Fruit fly (Drosophila melanogaster) whole organism, embryonic: ENCODE results near the gene Cypl.

ENCODE experiments used
- Antp ChIP-seq: fragments of 200-800 bp; sonication (Bioruptor generic); optimal IDR thresholded peaks from 3 replicates; lab custom pipeline; 2016; ENCODE audit warnings: missing biosample characterization, missing genetic modification characterization
- BEAF-32 ChIP-seq: fragments of 200-800 bp; sonication (Bioruptor generic); optimal IDR thresholded peaks from 3 replicates; lab custom pipeline; 2017; ENCODE audit warnings: missing biosample characterization, missing genetic modification characterization, mild to moderate bottlenecking, moderate library complexity, missing genetic modification reagents
- CG10274 ChIP-seq: fragments of 200-800 bp; sonication (Bioruptor generic); optimal IDR thresholded peaks from 3 replicates; lab custom pipeline; 2017; ENCODE audit warnings: missing biosample characterization, mild to moderate bottlenecking, missing genetic modification characterization
- CG10321 ChIP-seq: fragments of 200-800 bp; sonication (Bioruptor generic); IDR thresholded peaks from 2 replicates; pipeline ENCODE4 v1.3.6; 2022; ENCODE audit warnings: missing biosample characterization, missing genetic modification characterization
- CG11456 ChIP-seq: fragments of 200-800 bp; sonication (Bioruptor generic); IDR thresholded peaks from 3 replicates; pipeline ENCODE4 v1.3.6; 2022; ENCODE audit warnings: missing biosample characterization, missing genetic modification characterization
- CG12299 ChIP-seq: fragments of 200-800 bp; sonication (Bioruptor generic); optimal IDR thresholded peaks from 2 replicates; lab custom pipeline; 2018; ENCODE audit warnings: missing biosample characterization, mild to moderate bottlenecking, missing genetic modification characterization
- CG16863 ChIP-seq: fragments of 200-800 bp; sonication (Bioruptor generic); optimal IDR thresholded peaks from 3 replicates; lab custom pipeline; 2016; ENCODE audit warnings: missing biosample characterization, missing genetic modification characterization
- CG17361 ChIP-seq: fragments of 200-800 bp; sonication (Bioruptor generic); IDR thresholded peaks from 3 replicates; pipeline ENCODE4 v1.3.6; 2022; ENCODE audit warnings: missing biosample characterization, missing genetic modification characterization
- CG17568 ChIP-seq: fragments of 200-800 bp; sonication (Bioruptor generic); optimal IDR thresholded peaks from 2 replicates; lab custom pipeline; 2018; ENCODE audit warnings: missing biosample characterization, mild to moderate bottlenecking, missing genetic modification characterization, moderate library complexity
- CG18619 ChIP-seq: fragments of 200-800 bp; sonication (Bioruptor generic); optimal IDR thresholded peaks from 3 replicates; lab custom pipeline; 2017; ENCODE audit warnings: missing biosample characterization, mild to moderate bottlenecking, missing genetic modification characterization
- CG18764 ChIP-seq: fragments of 200-800 bp; sonication (Bioruptor generic); optimal IDR thresholded peaks from 3 replicates; lab custom pipeline; 2016; ENCODE audit warnings: missing biosample characterization, missing genetic modification characterization
- CG2116 ChIP-seq: fragments of 200-800 bp; sonication (Bioruptor generic); optimal IDR thresholded peaks from 3 replicates; lab custom pipeline; 2018; ENCODE audit warnings: missing biosample characterization, mild to moderate bottlenecking, missing genetic modification characterization
- CG32767 ChIP-seq: fragments of 200-800 bp; sonication (Bioruptor generic); IDR thresholded peaks from 2 replicates; pipeline ENCODE4 v1.3.6; 2022; ENCODE audit warnings: missing biosample characterization, missing genetic modification characterization
- CG34224 ChIP-seq: fragments of 200-800 bp; sonication (Bioruptor generic); IDR thresholded peaks from 3 replicates; pipeline ENCODE4 v1.3.6; 2022; ENCODE audit warnings: missing biosample characterization, missing genetic modification characterization; ENCODE audit not compliant: partially characterized antibody
- CG3995 ChIP-seq: fragments of 200-800 bp; sonication (Bioruptor generic); optimal IDR thresholded peaks from 3 replicates; lab custom pipeline; 2016; ENCODE audit warnings: missing biosample characterization, missing genetic modification characterization
- CG4424 ChIP-seq: fragments of 200-800 bp; sonication (Bioruptor generic); optimal IDR thresholded peaks from 3 replicates; lab custom pipeline; 2016; ENCODE audit warnings: missing biosample characterization, missing genetic modification characterization
- CG6683 ChIP-seq: fragments of 200-800 bp; sonication (Bioruptor generic); optimal IDR thresholded peaks from 2 replicates; lab custom pipeline; 2017; ENCODE audit warnings: missing biosample characterization, mild to moderate bottlenecking, missing genetic modification characterization, missing genetic modification reagents
- CG7372 ChIP-seq: fragments of 200-800 bp; sonication (Bioruptor generic); IDR thresholded peaks from 2 replicates; pipeline ENCODE4 v1.3.6; 2022; ENCODE audit warnings: missing biosample characterization, missing genetic modification characterization
- CG8388 ChIP-seq: fragments of 200-800 bp; sonication (Bioruptor generic); optimal IDR thresholded peaks from 2 replicates; lab custom pipeline; 2019; ENCODE audit warnings: missing biosample characterization, mild to moderate bottlenecking, missing genetic modification characterization, moderate library complexity
- CG8765 ChIP-seq: fragments of 200-800 bp; sonication (Bioruptor generic); IDR thresholded peaks from 2 replicates; pipeline ENCODE4 v1.3.6; 2022; ENCODE audit warnings: missing biosample characterization, missing genetic modification characterization
- CG9215 ChIP-seq: fragments of 200-800 bp; sonication (Bioruptor generic); IDR thresholded peaks from 2 replicates; pipeline ENCODE4 v1.3.6; 2022; ENCODE audit warnings: missing biosample characterization, missing genetic modification characterization
- D ChIP-seq, 2 experiments: fragments of 200-800 bp in 1 of 2; fragments of >200 bp in 1 of 2; sonication (Bioruptor generic) in 1 of 2; optimal IDR thresholded peaks; 2 replicates in 1 of 2; 3 replicates in 1 of 2; lab custom pipeline; 2017; ENCODE audit warnings: mild to moderate bottlenecking in 1 of 2, missing biosample characterization in 1 of 2, missing genetic modification characterization in 1 of 2, missing genetic modification reagents in 1 of 2
- Dip3 ChIP-seq: fragments of 200-800 bp; sonication (Bioruptor generic); optimal IDR thresholded peaks from 3 replicates; lab custom pipeline; 2016; ENCODE audit warnings: missing biosample characterization, missing genetic modification characterization
- Fer1 ChIP-seq: fragments of 200-800 bp; sonication (Bioruptor generic); optimal IDR thresholded peaks from 2 replicates; lab custom pipeline; 2017; ENCODE audit warnings: missing biosample characterization, mild to moderate bottlenecking, missing genetic modification characterization
- H15 ChIP-seq: fragments of 200-800 bp; sonication (Bioruptor generic); IDR thresholded peaks from 3 replicates; pipeline ENCODE4 v1.3.6; 2022; ENCODE audit warnings: missing biosample characterization, missing genetic modification characterization
- HLH4C ChIP-seq: fragments of 200-800 bp; sonication (Bioruptor generic); IDR thresholded peaks from 3 replicates; pipeline ENCODE4 v1.3.6; 2022; ENCODE audit warnings: missing biosample characterization, missing genetic modification characterization; ENCODE audit not compliant: partially characterized antibody
- HmgZ ChIP-seq: fragments of 200-800 bp; sonication (Bioruptor generic); optimal IDR thresholded peaks from 2 replicates; lab custom pipeline; 2018; ENCODE audit warnings: missing biosample characterization, mild to moderate bottlenecking, missing genetic modification characterization
- Side ChIP-seq: fragments of 200-800 bp; sonication (Bioruptor generic); optimal IDR thresholded peaks from 2 replicates; lab custom pipeline; 2016; ENCODE audit warnings: missing biosample characterization, missing genetic modification characterization
- Six4 ChIP-seq: fragments of 200-800 bp; sonication (Bioruptor generic); optimal IDR thresholded peaks from 2 replicates; lab custom pipeline; 2016; ENCODE audit warnings: missing biosample characterization, missing genetic modification characterization
- Ssrp ChIP-seq: fragments of 200-800 bp; sonication (Bioruptor generic); optimal IDR thresholded peaks from 2 replicates; lab custom pipeline; 2018; ENCODE audit warnings: missing biosample characterization, mild to moderate bottlenecking, missing genetic modification characterization, moderate library complexity
- TFAM ChIP-seq: fragments of 200-800 bp; sonication (Bioruptor generic); optimal IDR thresholded peaks from 2 replicates; lab custom pipeline; 2017; ENCODE audit warnings: missing biosample characterization, missing genetic modification characterization, inconsistent platforms
- ato ChIP-seq: fragments of 200-800 bp; sonication (Bioruptor generic); IDR thresholded peaks from 2 replicates; pipeline ENCODE4 v1.3.6; 2022; ENCODE audit warnings: missing biosample characterization, missing genetic modification characterization; ENCODE audit not compliant: partially characterized antibody
- bowl ChIP-seq: fragments of 200-800 bp; sonication (Bioruptor generic); IDR thresholded peaks from 2 replicates; pipeline ENCODE4 v1.3.6; 2022; ENCODE audit warnings: missing biosample characterization, missing genetic modification characterization
- btn ChIP-seq: fragments of 200-800 bp; sonication (Bioruptor generic); optimal IDR thresholded peaks from 2 replicates; lab custom pipeline; 2016; ENCODE audit warnings: missing biosample characterization, missing genetic modification characterization
- chinmo ChIP-seq: fragments of 200-800 bp; sonication (Bioruptor generic); IDR thresholded peaks from 4 replicates; pipeline ENCODE4 v1.3.6; 2022; ENCODE audit warnings: missing biosample characterization, missing genetic modification characterization; ENCODE audit not compliant: partially characterized antibody
- crc ChIP-seq: fragments of 200-800 bp; sonication (Bioruptor generic); optimal IDR thresholded peaks from 2 replicates; lab custom pipeline; 2016; ENCODE audit warnings: missing biosample characterization, missing genetic modification characterization
- disco-r ChIP-seq: fragments of 200-800 bp; sonication (Bioruptor generic); optimal IDR thresholded peaks from 2 replicates; lab custom pipeline; 2016; ENCODE audit warnings: missing biosample characterization, missing genetic modification characterization
- dysf ChIP-seq: fragments of 200-800 bp; sonication (Bioruptor generic); IDR thresholded peaks from 3 replicates; pipeline ENCODE4 v1.3.6; 2022; ENCODE audit warnings: missing biosample characterization, missing genetic modification characterization
- emc ChIP-seq: fragments of 200-800 bp; sonication (Bioruptor generic); optimal IDR thresholded peaks from 2 replicates; lab custom pipeline; 2016; ENCODE audit warnings: missing biosample characterization, missing genetic modification characterization
- gem ChIP-seq: fragments of 200-800 bp; sonication (Bioruptor generic); optimal IDR thresholded peaks from 2 replicates; lab custom pipeline; 2019; ENCODE audit warnings: missing biosample characterization, mild to moderate bottlenecking, missing genetic modification characterization, moderate library complexity
- h ChIP-seq: fragments of >200 bp; optimal IDR thresholded peaks from 2 replicates; lab custom pipeline; 2017
- onecut ChIP-seq: fragments of 200-800 bp; sonication (Bioruptor generic); IDR thresholded peaks from 2 replicates; pipeline ENCODE4 v1.3.6; 2022; ENCODE audit warnings: missing biosample characterization, missing genetic modification characterization
- pb ChIP-seq: fragments of 200-800 bp; sonication (Bioruptor generic); optimal IDR thresholded peaks from 3 replicates; lab custom pipeline; 2016; ENCODE audit warnings: missing biosample characterization, missing genetic modification characterization
- peb ChIP-seq: fragments of 200-800 bp; sonication (Bioruptor generic); IDR thresholded peaks from 2 replicates; pipeline ENCODE4 v1.3.6; 2022; ENCODE audit warnings: missing biosample characterization, missing genetic modification characterization
- pfk ChIP-seq: fragments of 200-800 bp; sonication (Bioruptor generic); optimal IDR thresholded peaks from 2 replicates; lab custom pipeline; 2018; ENCODE audit warnings: missing biosample characterization, mild to moderate bottlenecking, missing genetic modification characterization, moderate library complexity
- sna ChIP-seq: fragments of 200-800 bp; sonication (Bioruptor generic); IDR thresholded peaks from 2 replicates; pipeline ENCODE4 v1.3.6; 2022; ENCODE audit warnings: missing biosample characterization, missing genetic modification characterization; ENCODE audit not compliant: partially characterized antibody
- tup ChIP-seq: fragments of 200-800 bp; sonication (Bioruptor generic); optimal IDR thresholded peaks from 2 replicates; lab custom pipeline; 2016; ENCODE audit warnings: missing biosample characterization, mild to moderate bottlenecking, missing genetic modification characterization, moderate library complexity
- vnd ChIP-seq: fragments of 200-800 bp; sonication (Bioruptor generic); IDR thresholded peaks from 3 replicates; pipeline ENCODE4 v1.3.6; 2022; ENCODE audit warnings: missing biosample characterization, missing genetic modification characterization; ENCODE audit not compliant: partially characterized antibody
- zen ChIP-seq: fragments of 200-800 bp; sonication (Bioruptor generic); optimal IDR thresholded peaks from 3 replicates; lab custom pipeline; 2018; ENCODE audit warnings: missing biosample characterization, mild to moderate bottlenecking, missing genetic modification characterization, moderate library complexity

Cypl gene

dm6 chr3L:545512-546161, 2.9 kb upstream of the Cypl start (continued):
- TF ChIP-seq CG32767 (GFP tag; lab: Robert Waterston, UW): no peak
- no peak for TF ChIP-seq D (optimal IDR thresholded peaks at IDR 0.05; lab: Kevin White, UChicago)
- TF ChIP-seq D (GFP tag; optimal IDR thresholded peaks at IDR 0.05; lab: Kevin White, UChicago): no peak
- peak; percentile 56 for TF ChIP-seq Dip3 (GFP tag; lab: Kevin White, UChicago)
- TF ChIP-seq gem (tag; lab: Kevin White, UChicago): peak; percentile 78
- peak; percentile 42 for TF ChIP-seq pb (GFP tag; lab: Kevin White, UChicago)
- TF ChIP-seq h: no peak
- TF ChIP-seq CG8388 (GFP tag; lab: Kevin White, UChicago): peak; percentile 0
- no peak for TF ChIP-seq vnd (GFP tag; lab: Robert Waterston, UW)
- 0 out of 3 replicates have a peak, but pooled peaks have one; percentile 34 for TF ChIP-seq CG17361
- no peak for TF ChIP-seq CG8765 (GFP tag; lab: Robert Waterston, UW)
- peak; percentile 37 for TF ChIP-seq tup (GFP tag; lab: Kevin White, UChicago)
- no peak for TF ChIP-seq btn (GFP tag; lab: Kevin White, UChicago)
- peak; percentile 84 for TF ChIP-seq Fer1 (GFP tag; lab: Kevin White, UChicago)
- peak; percentile 80 for TF ChIP-seq dysf (GFP tag; lab: Robert Waterston, UW)
- TF ChIP-seq HmgZ (tag; lab: Kevin White, UChicago): peak; percentile 76
- no peak for TF ChIP-seq Six4
- TF ChIP-seq CG18764 (GFP tag; lab: Kevin White, UChicago): no peak
- 0 out of 2 replicates have a peak, but pooled peaks have one; percentile 35 for TF ChIP-seq CG10321 (GFP tag; lab: Robert Waterston, UW)
- peak; percentile 44 for TF ChIP-seq CG18619 (GFP tag; lab: Kevin White, UChicago)
- TF ChIP-seq CG11456 (GFP tag; lab: Robert Waterston, UW): peak; percentile 77; the same call in 2 of the 3 replicates
- TF ChIP-seq BEAF-32 (GFP tag; lab: Kevin White, UChicago): no peak
- no peak for TF ChIP-seq peb
- no peak for TF ChIP-seq disco-r (GFP tag; lab: Kevin White, UChicago)
- no peak for TF ChIP-seq TFAM
- peak; percentile 1 for TF ChIP-seq CG17568
- TF ChIP-seq CG3995 (GFP tag; lab: Kevin White, UChicago): peak; percentile 34
- TF ChIP-seq CG16863 (GFP tag; lab: Kevin White, UChicago): peak; percentile 28
- no peak for TF ChIP-seq CG12299
- TF ChIP-seq chinmo: no peak
- no peak for TF ChIP-seq bowl (GFP tag; lab: Robert Waterston, UW)
- TF ChIP-seq zen: peak; percentile 2
- peak; percentile 60 for TF ChIP-seq Side
- no peak for TF ChIP-seq sna (GFP tag; lab: Robert Waterston, UW)
- peak; percentile 35; the same call in 1 of the 2 replicates for TF ChIP-seq onecut
- TF ChIP-seq CG2116 (GFP tag; lab: Kevin White, UChicago): no peak
- TF ChIP-seq H15: 0 out of 3 replicates have a peak, but pooled peaks have one; percentile 55
- no peak for TF ChIP-seq pfk (GFP tag; lab: Kevin White, UChicago)
- TF ChIP-seq HLH4C (GFP tag; lab: Robert Waterston, UW): no peak
- peak; percentile 21 for TF ChIP-seq CG4424 (GFP tag; lab: Kevin White, UChicago)
- peak; percentile 49 for TF ChIP-seq CG6683 (GFP tag; lab: Kevin White, UChicago)
- peak; percentile 10 for TF ChIP-seq emc (GFP tag; lab: Kevin White, UChicago)
- TF ChIP-seq CG7372 (GFP tag; lab: Robert Waterston, UW): 0 out of 2 replicates have a peak, but pooled peaks have one; percentile 29
- TF ChIP-seq Ssrp: peak; percentile 24
- peak; percentile 62; the same call in 1 of the 2 replicates for TF ChIP-seq CG9215 (GFP tag; lab: Robert Waterston, UW)
- TF ChIP-seq crc (GFP tag; lab: Kevin White, UChicago): peak; percentile 66
- no peak for TF ChIP-seq ato
- TF ChIP-seq CG10274 (GFP tag; lab: Kevin White, UChicago): no peak
- no peak for TF ChIP-seq CG34224 (GFP tag; lab: Robert Waterston, UW)
- TF ChIP-seq Antp (GFP tag; lab: Kevin White, UChicago): peak; percentile 59
